Fruit fly (Drosophila melanogaster) whole organism, embryonic: ENCODE data around the gene CG7406.

ENCODE experiments used
- CG6813 ChIP-seq: fragments of 200-800 bp; sonication (Bioruptor generic); optimal IDR thresholded peaks from 2 replicates; lab custom pipeline; 2017; ENCODE audit warnings: missing biosample characterization, missing genetic modification characterization, mild to moderate bottlenecking, moderate library complexity, missing genetic modification reagents
- Pdp1 ChIP-seq, 2 experiments: fragments of 200-800 bp; sonication (Bioruptor generic); optimal IDR thresholded peaks; 3 replicates each; lab custom pipeline; 2016; ENCODE audit warnings: missing biosample characterization in 2 of 2, missing genetic modification characterization in 2 of 2, mild to moderate bottlenecking in 1 of 2, moderate library complexity in 1 of 2
- corto ChIP-seq: fragments of 200-800 bp; sonication (Bioruptor generic); optimal IDR thresholded peaks from 2 replicates; lab custom pipeline; 2016; ENCODE audit warnings: missing biosample characterization, mild to moderate bottlenecking, missing genetic modification characterization, moderate library complexity
- ham ChIP-seq: fragments of 200-800 bp; sonication (Bioruptor generic); IDR thresholded peaks from 2 replicates; pipeline ENCODE4 v1.3.6; 2022; ENCODE audit warnings: missing biosample characterization, missing genetic modification characterization
- pzg ChIP-seq: fragments of 200-800 bp; sonication (Bioruptor generic); optimal IDR thresholded peaks from 3 replicates; lab custom pipeline; 2018; ENCODE audit warnings: missing biosample characterization, mild to moderate bottlenecking, missing genetic modification characterization, moderate library complexity
- twi ChIP-seq: fragments of 200-800 bp; optimal IDR thresholded peaks from 2 replicates; lab custom pipeline; 2019; ENCODE audit warnings: missing biosample characterization, mild to moderate bottlenecking, missing genetic modification characterization, moderate library complexity

DNA sequence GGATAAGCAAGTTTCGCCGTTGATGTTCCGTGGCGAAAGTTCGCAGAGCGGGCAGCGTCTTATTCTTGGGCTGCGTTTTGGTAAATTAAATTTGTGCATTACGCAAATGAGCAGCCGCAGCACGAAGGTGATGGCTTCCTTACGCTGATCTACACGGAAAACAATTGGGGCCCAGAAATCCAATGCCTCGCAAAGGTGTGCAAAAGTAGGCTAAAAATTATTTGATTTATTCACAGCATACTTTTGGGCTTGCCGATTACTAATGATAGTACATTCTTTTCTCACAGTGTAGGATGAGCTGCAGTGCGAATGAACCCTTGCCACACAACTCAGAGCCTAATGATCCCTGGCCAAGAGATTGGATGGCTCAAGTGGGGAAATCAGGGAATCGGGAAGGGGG lies 37.3 kb upstream of the CG7406 start:
- TF ChIP-seq ham, result no peak
- no peak for TF ChIP-seq CG6813 (GFP tag; lab: Kevin White, UChicago)
- no peak for TF ChIP-seq corto (GFP tag; lab: Kevin White, UChicago)
- no peak for TF ChIP-seq twi (tag; lab: Kevin White, UChicago)
- TF ChIP-seq pzg (GFP tag; lab: Kevin White, UChicago), result no peak
- no peak for TF ChIP-seq Pdp1 (GFP tag; optimal IDR thresholded peaks at IDR 0.05; lab: Kevin White, UChicago)
